Fruit fly (Drosophila melanogaster) whole organism, embryonic: ENCODE measurements around the gene Inx3.
A peak's percentile ranks its signal among the peaks of the same experiment; 100 is the strongest.

Source experiments
- Antp ChIP-seq: fragments of 200-800 bp; sonication (Bioruptor generic); optimal IDR thresholded peaks from 3 replicates; lab custom pipeline; 2016; ENCODE audit warnings: missing biosample characterization, missing genetic modification characterization
- Atf-2 ChIP-seq: fragments of 200-800 bp; sonication (Bioruptor generic); optimal IDR thresholded peaks from 2 replicates; lab custom pipeline; 2016; ENCODE audit warnings: missing biosample characterization, missing genetic modification characterization
- CG10321 ChIP-seq: fragments of 200-800 bp; sonication (Bioruptor generic); IDR thresholded peaks from 2 replicates; pipeline ENCODE4 v1.3.6; 2022; ENCODE audit warnings: missing biosample characterization, missing genetic modification characterization
- CG11456 ChIP-seq: fragments of 200-800 bp; sonication (Bioruptor generic); IDR thresholded peaks from 3 replicates; pipeline ENCODE4 v1.3.6; 2022; ENCODE audit warnings: missing biosample characterization, missing genetic modification characterization
- CG1603 ChIP-seq: fragments of 200-800 bp; sonication (Bioruptor generic); optimal IDR thresholded peaks from 2 replicates; lab custom pipeline; 2019; ENCODE audit warnings: missing biosample characterization, mild to moderate bottlenecking, missing genetic modification characterization, moderate library complexity
- CG17359 ChIP-seq: fragments of 200-800 bp; sonication (Bioruptor generic); optimal IDR thresholded peaks from 3 replicates; lab custom pipeline; 2018; ENCODE audit warnings: missing biosample characterization, mild to moderate bottlenecking, missing genetic modification characterization, moderate library complexity
- CG17385 ChIP-seq: fragments of 200-800 bp; sonication (Bioruptor generic); optimal IDR thresholded peaks from 3 replicates; lab custom pipeline; 2018; ENCODE audit warnings: missing biosample characterization, mild to moderate bottlenecking, missing genetic modification characterization
- CG17802 ChIP-seq: fragments of 200-800 bp; sonication (Bioruptor generic); optimal IDR thresholded peaks from 2 replicates; lab custom pipeline; 2018; ENCODE audit warnings: missing biosample characterization, mild to moderate bottlenecking, missing genetic modification characterization, moderate library complexity
- CG31388 ChIP-seq: fragments of 200-800 bp; sonication (Bioruptor generic); optimal IDR thresholded peaks from 2 replicates; lab custom pipeline; 2016; ENCODE audit warnings: missing biosample characterization, missing genetic modification characterization
- CG33557 ChIP-seq: fragments of 200-800 bp; sonication (Bioruptor generic); optimal IDR thresholded peaks from 2 replicates; lab custom pipeline; 2019; ENCODE audit warnings: missing biosample characterization, mild to moderate bottlenecking, missing genetic modification characterization, moderate library complexity
- CG34422 ChIP-seq: fragments of 200-800 bp; sonication (Bioruptor generic); IDR thresholded peaks from 3 replicates; pipeline ENCODE4 v1.3.6; 2022; ENCODE audit warnings: missing biosample characterization, missing genetic modification characterization
- CG43689 ChIP-seq: fragments of 200-800 bp; sonication (Bioruptor generic); IDR thresholded peaks from 2 replicates; pipeline ENCODE4 v1.3.6; 2022; ENCODE audit warnings: missing biosample characterization, missing genetic modification characterization
- CG4424 ChIP-seq: fragments of 200-800 bp; sonication (Bioruptor generic); optimal IDR thresholded peaks from 3 replicates; lab custom pipeline; 2016; ENCODE audit warnings: missing biosample characterization, missing genetic modification characterization
- CG7786 ChIP-seq: fragments of 200-800 bp; sonication (Bioruptor generic); optimal IDR thresholded peaks from 2 replicates; lab custom pipeline; 2016; ENCODE audit warnings: missing biosample characterization, missing genetic modification characterization
- CG8388 ChIP-seq: fragments of 200-800 bp; sonication (Bioruptor generic); optimal IDR thresholded peaks from 2 replicates; lab custom pipeline; 2019; ENCODE audit warnings: missing biosample characterization, mild to moderate bottlenecking, missing genetic modification characterization, moderate library complexity
- CG8944 ChIP-seq: fragments of 200-800 bp; sonication (Bioruptor generic); optimal IDR thresholded peaks from 3 replicates; lab custom pipeline; 2016; ENCODE audit warnings: missing biosample characterization, missing genetic modification characterization
- D19B ChIP-seq: fragments of 200-800 bp; sonication (Bioruptor generic); optimal IDR thresholded peaks from 2 replicates; lab custom pipeline; 2017; ENCODE audit warnings: missing biosample characterization, mild to moderate bottlenecking, missing genetic modification characterization
- Dll ChIP-seq: fragments of 200-800 bp; sonication (Bioruptor generic); IDR thresholded peaks from 4 replicates; pipeline ENCODE4 v1.3.6; 2022; ENCODE audit warnings: missing biosample characterization, missing genetic modification characterization; ENCODE audit not compliant: partially characterized antibody
- Gsc ChIP-seq: fragments of 200-800 bp; sonication (Bioruptor generic); IDR thresholded peaks from 2 replicates; pipeline ENCODE4 v1.3.6; 2022; ENCODE audit warnings: missing biosample characterization, missing genetic modification characterization
- Hr39 ChIP-seq: fragments of >200 bp; optimal IDR thresholded peaks from 2 replicates; lab custom pipeline; 2017
- Hsf ChIP-seq: fragments of 200-800 bp; sonication (Bioruptor generic); optimal IDR thresholded peaks from 3 replicates; lab custom pipeline; 2016; ENCODE audit warnings: missing biosample characterization, missing genetic modification characterization
- Lpt ChIP-seq: fragments of >200 bp; optimal IDR thresholded peaks from 2 replicates; lab custom pipeline; 2018; ENCODE audit warnings: missing biosample characterization, missing genetic modification characterization
- MTF-1 ChIP-seq: fragments of 200-800 bp; sonication (Bioruptor generic); optimal IDR thresholded peaks from 2 replicates; lab custom pipeline; 2018; ENCODE audit warnings: missing biosample characterization, mild to moderate bottlenecking, missing genetic modification characterization, borderline replicate concordance
- NC2α ChIP-seq: fragments of 200-800 bp; sonication (Bioruptor generic); optimal IDR thresholded peaks from 2 replicates; lab custom pipeline; 2016; ENCODE audit warnings: missing biosample characterization, missing genetic modification characterization
- Pdp1 ChIP-seq, 2 experiments: fragments of 200-800 bp; sonication (Bioruptor generic); optimal IDR thresholded peaks; 3 replicates each; lab custom pipeline; 2016; ENCODE audit warnings: missing biosample characterization in 2 of 2, missing genetic modification characterization in 2 of 2, mild to moderate bottlenecking in 1 of 2, moderate library complexity in 1 of 2
- Ptx1 ChIP-seq: fragments of 200-800 bp; sonication (Bioruptor generic); IDR thresholded peaks from 2 replicates; pipeline ENCODE4 v1.3.6; 2022; ENCODE audit warnings: missing biosample characterization, missing genetic modification characterization
- Ssrp ChIP-seq: fragments of 200-800 bp; sonication (Bioruptor generic); optimal IDR thresholded peaks from 2 replicates; lab custom pipeline; 2018; ENCODE audit warnings: missing biosample characterization, mild to moderate bottlenecking, missing genetic modification characterization, moderate library complexity
- Stat92E ChIP-seq, 3 experiments: fragments of >200 bp in 2 of 3; fragments of 200-800 bp in 1 of 3; sonication (Bioruptor generic) in 1 of 3; optimal IDR thresholded peaks; 2 replicates each; lab custom pipeline; 2017 to 2019; ENCODE audit warnings: missing biosample characterization in 3 of 3, missing genetic modification characterization in 3 of 3, mild to moderate bottlenecking in 1 of 3, moderate library complexity in 1 of 3
- Taf1 ChIP-seq: fragments of 200-800 bp; sonication (Bioruptor generic); IDR thresholded peaks from 2 replicates; pipeline ENCODE4 v1.3.6; 2022; ENCODE audit warnings: missing biosample characterization, missing genetic modification characterization
- abd-A ChIP-seq: fragments of 200-800 bp; sonication (Bioruptor generic); optimal IDR thresholded peaks from 3 replicates; lab custom pipeline; 2019; ENCODE audit warnings: missing biosample characterization, mild to moderate bottlenecking, missing genetic modification characterization, moderate library complexity
- bcd ChIP-seq: fragments of 200-800 bp; sonication (Bioruptor generic); optimal IDR thresholded peaks from 2 replicates; lab custom pipeline; 2017; ENCODE audit warnings: missing biosample characterization, mild to moderate bottlenecking, missing genetic modification characterization
- bsh ChIP-seq, 2 experiments: fragments of 200-800 bp; sonication (Bioruptor generic); optimal IDR thresholded peaks; 2 replicates each; lab custom pipeline; 2017 to 2018; ENCODE audit warnings: mild to moderate bottlenecking in 2 of 2, missing biosample characterization in 2 of 2, missing genetic modification characterization in 2 of 2, moderate library complexity in 1 of 2
- cg ChIP-seq: fragments of 200-800 bp; sonication (Bioruptor generic); optimal IDR thresholded peaks from 3 replicates; lab custom pipeline; 2019; ENCODE audit warnings: missing biosample characterization, mild to moderate bottlenecking, missing genetic modification characterization, moderate library complexity
- chinmo ChIP-seq: fragments of 200-800 bp; sonication (Bioruptor generic); IDR thresholded peaks from 4 replicates; pipeline ENCODE4 v1.3.6; 2022; ENCODE audit warnings: missing biosample characterization, missing genetic modification characterization; ENCODE audit not compliant: partially characterized antibody
- corto ChIP-seq: fragments of 200-800 bp; sonication (Bioruptor generic); optimal IDR thresholded peaks from 2 replicates; lab custom pipeline; 2016; ENCODE audit warnings: missing biosample characterization, mild to moderate bottlenecking, missing genetic modification characterization, moderate library complexity
- ems ChIP-seq: fragments of 200-800 bp; sonication (Bioruptor generic); optimal IDR thresholded peaks from 3 replicates; lab custom pipeline; 2016; ENCODE audit warnings: missing biosample characterization, missing genetic modification characterization
- en ChIP-seq: fragments of 200-800 bp; sonication (Bioruptor generic); optimal IDR thresholded peaks from 2 replicates; lab custom pipeline; 2016; ENCODE audit warnings: missing biosample characterization, missing genetic modification characterization
- esg ChIP-seq: fragments of 200-800 bp; sonication (Bioruptor generic); conservative IDR thresholded peaks from 2 replicates; pipeline ENCODE4 v1.3.6; 2022; ENCODE audit warnings: missing biosample characterization, missing genetic modification characterization
- gcm ChIP-seq: fragments of 200-800 bp; sonication (Bioruptor generic); optimal IDR thresholded peaks from 2 replicates; lab custom pipeline; 2019; ENCODE audit warnings: missing biosample characterization, mild to moderate bottlenecking, missing genetic modification characterization, moderate library complexity
- grn ChIP-seq: fragments of 200-800 bp; sonication (Bioruptor generic); optimal IDR thresholded peaks from 3 replicates; lab custom pipeline; 2017; ENCODE audit warnings: missing biosample characterization, missing genetic modification characterization
- gro ChIP-seq: fragments of 200-800 bp; sonication (Bioruptor generic); optimal IDR thresholded peaks from 2 replicates; lab custom pipeline; 2016; ENCODE audit warnings: missing biosample characterization, missing genetic modification characterization
- kni ChIP-seq: fragments of 200-800 bp; sonication (Bioruptor generic); optimal IDR thresholded peaks from 3 replicates; lab custom pipeline; 2017; ENCODE audit warnings: mild to moderate bottlenecking, missing biosample characterization, missing genetic modification reagents, missing genetic modification characterization
- lola ChIP-seq, 3 experiments: fragments of >200 bp in 2 of 3; fragments of 200-800 bp in 1 of 3; sonication (Bioruptor generic) in 1 of 3; optimal IDR thresholded peaks; 2 replicates each; lab custom pipeline; 2017 to 2019; ENCODE audit warnings: missing biosample characterization in 3 of 3, missing genetic modification characterization in 3 of 3, mild to moderate bottlenecking in 1 of 3, moderate library complexity in 1 of 3
- org-1 ChIP-seq: fragments of 200-800 bp; sonication (Bioruptor generic); optimal IDR thresholded peaks from 2 replicates; lab custom pipeline; 2017; ENCODE audit warnings: missing biosample characterization, missing genetic modification characterization
- otp ChIP-seq: fragments of 200-800 bp; sonication (Bioruptor generic); IDR thresholded peaks from 3 replicates; pipeline ENCODE4, ENCODE4 v1.3.6; 2022; ENCODE audit warnings: missing biosample characterization, missing genetic modification characterization
- pros ChIP-seq: fragments of 200-800 bp; sonication (Bioruptor generic); optimal IDR thresholded peaks from 3 replicates; lab custom pipeline; 2019; ENCODE audit warnings: missing biosample characterization, mild to moderate bottlenecking, missing genetic modification characterization, moderate library complexity
- rib ChIP-seq: fragments of 200-800 bp; sonication (Bioruptor generic); IDR thresholded peaks from 2 replicates; pipeline ENCODE4 v1.3.6; 2022; ENCODE audit warnings: missing biosample characterization, missing genetic modification characterization
- seq ChIP-seq: fragments of 200-800 bp; sonication (Bioruptor generic); IDR thresholded peaks from 2 replicates; pipeline ENCODE4 v1.3.6; 2022; ENCODE audit warnings: missing biosample characterization, missing genetic modification characterization
- sisA ChIP-seq: fragments of 200-800 bp; sonication (Bioruptor generic); IDR thresholded peaks from 2 replicates; pipeline ENCODE4 v1.3.6; 2022; ENCODE audit warnings: missing biosample characterization, missing genetic modification characterization
- sug ChIP-seq: fragments of 200-800 bp; optimal IDR thresholded peaks from 2 replicates; lab custom pipeline; 2019; ENCODE audit warnings: missing biosample characterization, mild to moderate bottlenecking, missing genetic modification characterization, moderate library complexity

Inx3 gene

dm6 chr3R:28858241-28858647, 1.1 kb downstream of the Inx3 start (continued):
- TF ChIP-seq sug (tag; lab: Kevin White, UChicago) (no peak), CG8388 (no peak), CG17802 (tag; lab: Kevin White, UChicago) (no peak), esg (GFP tag; lab: Robert Waterston, UW) (no peak), Dll (GFP tag; lab: Robert Waterston, UW) (peak; percentile 10; the same call in 1 of the 4 replicates), Stat92E (GFP tag; optimal IDR thresholded peaks at IDR 0.05; lab: Kevin White, UChicago) (no peak), Hsf (no peak), CG34422 (GFP tag; lab: Robert Waterston, UW) (no peak), grn (GFP tag; lab: Kevin White, UChicago) (no peak), cg (GFP tag; lab: Kevin White, UChicago) (peak; percentile 81), pros (GFP tag; lab: Kevin White, UChicago) (no peak), gro (GFP tag; lab: Kevin White, UChicago) (no peak), bcd (GFP tag; lab: Kevin White, UChicago) (no peak), MTF-1 (GFP tag; lab: Kevin White, UChicago) (no peak), CG10321 (peak; percentile 94), kni (GFP tag; lab: Kevin White, UChicago) (peak; percentile 8), ems (no peak), otp (GFP tag; lab: Robert Waterston, UW) (no peak), abd-A (peak; percentile 43), Taf1 (GFP tag; lab: Robert Waterston, UW) (no peak), D19B (GFP tag; lab: Kevin White, UChicago) (no peak), en (GFP tag; lab: Kevin White, UChicago) (no peak), corto (peak; percentile 68), NC2α (GFP tag; lab: Kevin White, UChicago) (no peak), CG7786 (GFP tag; lab: Kevin White, UChicago) (no peak), chinmo (GFP tag; lab: Robert Waterston, UW) (peak; percentile 84; the same call in 3 of the 4 replicates), rib (peak; percentile 35; the same call in 1 of the 2 replicates), org-1 (GFP tag; lab: Kevin White, UChicago) (no peak), CG4424 (GFP tag; lab: Kevin White, UChicago) (peak; percentile 87), CG11456 (GFP tag; lab: Robert Waterston, UW) (no peak), bsh (GFP tag; optimal IDR thresholded peaks at IDR 0.05; lab: Kevin White, UChicago) (peak in 1 of 2 experiments; percentile 90), gcm (GFP tag; lab: Kevin White, UChicago) (no peak), Gsc (GFP tag; lab: Robert Waterston, UW) (no peak)

- no peak for TF ChIP-seq CG33557
- TF ChIP-seq CG17385 (GFP tag; lab: Kevin White, UChicago): peak; percentile 51
- no peak for TF ChIP-seq seq (GFP tag; lab: Robert Waterston, UW)
- no peak for TF ChIP-seq Atf-2
- TF ChIP-seq Ssrp (tag; lab: Kevin White, UChicago): peak; percentile 42
- TF ChIP-seq CG8944 (GFP tag; lab: Kevin White, UChicago): no peak
- peak; percentile 54 for TF ChIP-seq Antp
- peak in 1 of 2 experiments; percentile 94 for TF ChIP-seq Pdp1 (GFP tag; optimal IDR thresholded peaks at IDR 0.05; lab: Kevin White, UChicago)
- no peak for TF ChIP-seq gro (GFP tag; lab: Kevin White, UChicago)
- peak in 1 of 3 experiments; percentile 40 for TF ChIP-seq lola (GFP tag; optimal IDR thresholded peaks at IDR 0.05; lab: Kevin White, UChicago)
- no peak for TF ChIP-seq CG31388 (GFP tag; lab: Kevin White, UChicago)
- TF ChIP-seq org-1 (GFP tag; lab: Kevin White, UChicago): peak; percentile 51
- TF ChIP-seq CG43689 (GFP tag; lab: Robert Waterston, UW): no peak
- no peak for TF ChIP-seq Hr39 (lab: Kevin White, UChicago)
- TF ChIP-seq sisA (GFP tag; lab: Robert Waterston, UW): peak; percentile 49
- peak; percentile 59 for TF ChIP-seq CG17359 (tag; lab: Kevin White, UChicago)
- TF ChIP-seq Lpt (GFP tag; lab: Kevin White, UChicago): no peak
- peak; percentile 75 for TF ChIP-seq CG1603
- peak; percentile 64 for TF ChIP-seq Ptx1 (GFP tag; lab: Robert Waterston, UW)
Measured at dm6 chr3R:28857287-28858024, 1.8 kb downstream of the Inx3 start.
